Worm (Caenorhabditis elegans) whole organism, mixed stage, embryonic: ENCODE results near the gene F36H12.9.

ENCODE experiments used
- lsy-2 ChIP-seq: fragments of 150-350 bp; optimal IDR thresholded peaks from 2 replicates; lab custom pipeline; 2014; ENCODE audit warnings: missing biosample characterization, missing genetic modification characterization
- nhr-12 ChIP-seq: fragments of 150-350 bp; optimal IDR thresholded peaks from 2 replicates; lab custom pipeline; 2014; ENCODE audit warnings: missing biosample characterization, missing genetic modification characterization
- nhr-76 ChIP-seq: sonication (generic microtip); optimal IDR thresholded peaks from 2 replicates; lab custom pipeline; 2017; ENCODE audit warnings: missing biosample characterization, missing genetic modification characterization
- sptf-1 ChIP-seq: sonication (generic microtip); optimal IDR thresholded peaks from 2 replicates; lab custom pipeline; 2017; ENCODE audit warnings: mild to moderate bottlenecking, missing genetic modification characterization, moderate library complexity, missing compliant biosample characterization

DNA sequence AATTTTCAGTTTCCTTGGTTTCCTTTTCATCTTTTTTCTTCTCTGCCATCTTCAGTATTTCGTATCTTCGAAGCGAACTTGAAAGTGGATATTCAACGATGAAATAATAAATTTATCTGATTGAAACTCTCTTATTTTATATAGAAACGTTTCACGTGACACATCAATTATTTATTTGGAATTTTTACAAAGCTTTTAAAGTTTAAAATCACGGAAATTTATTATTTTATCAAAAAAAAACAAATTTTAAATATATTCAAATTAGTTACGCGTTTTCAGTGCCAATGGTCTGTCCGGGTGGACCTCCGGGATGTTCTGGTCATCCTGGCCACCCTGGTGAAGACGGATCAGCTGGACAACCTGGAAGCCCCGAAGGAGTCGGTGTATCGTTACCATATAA is 46.2 kb downstream of the F36H12.9 start, which contains the start of gene ZK354.7:
- TF ChIP-seq sptf-1 (tag; lab: Kevin White, UChicago), result no peak
- TF ChIP-seq nhr-12, result no peak
- no peak for TF ChIP-seq nhr-76 (tag; lab: Kevin White, UChicago)
- no peak for TF ChIP-seq lsy-2 (tag; lab: Kevin White, UChicago)
